Fruit fly (Drosophila melanogaster): ENCODE measurements around the gene CG5011.

Gene CG5011

dm6 chr2L:1183799-1184198, 16.7 kb upstream of the CG5011 start, which contains the start of the genes CG5126 and Tgt:
CG5126 (minus strand) TSS chr2L:1184020.
Tgt (plus strand) TSS chr2L:1184065.
- TF ChIP-seq brk (GFP tag; optimal IDR thresholded peaks at IDR 0.05) (no peak), Rel (GFP tag; optimal IDR thresholded peaks at IDR 0.05) (no peak), Rel (tag; optimal IDR thresholded peaks at IDR 0.05) (peak; percentile 81), br (GFP tag; optimal IDR thresholded peaks at IDR 0.05) (no peak)

- TF ChIP-seq fru (GFP tag; optimal IDR thresholded peaks at IDR 0.05) (peak; percentile 14), OdsH (GFP tag; optimal IDR thresholded peaks at IDR 0.05) (peak; percentile 75), Myc (optimal IDR thresholded peaks at IDR 0.05) (no peak), sage (GFP tag; optimal IDR thresholded peaks at IDR 0.05) (no peak), Sp1 (GFP tag; optimal IDR thresholded peaks at IDR 0.05) (peak; percentile 62), rgr (GFP tag; optimal IDR thresholded peaks at IDR 0.05) (peak; percentile 75), Rel (GFP tag; optimal IDR thresholded peaks at IDR 0.05) (no peak), Rel (tag; optimal IDR thresholded peaks at IDR 0.05) (peak; percentile 78), dl (GFP tag; optimal IDR thresholded peaks at IDR 0.05; ENCODE audit: insufficient read depth in 1 of 2, partially characterized antibody in 2 of 2) (peak in 1 of 2 experiments; percentile 94), pan (optimal IDR thresholded peaks at IDR 0.05) (no peak), HLH106 (tag; optimal IDR thresholded peaks at IDR 0.05) (peak; percentile 83), foxo (GFP tag; optimal IDR thresholded peaks at IDR 0.05) (peak in 1 of 2 experiments; percentile 79), Vsx2 (GFP tag; optimal IDR thresholded peaks at IDR 0.05; ENCODE audit: partially characterized antibody) (no peak), Hr83 (GFP tag; optimal IDR thresholded peaks at IDR 0.05; ENCODE audit: poor library complexity, severe bottlenecking) (peak; percentile 58), h (GFP tag; optimal IDR thresholded peaks at IDR 0.05) (peak; percentile 80), CG9705 (GFP tag; optimal IDR thresholded peaks at IDR 0.05) (peak; percentile 60), Dif (GFP tag; optimal IDR thresholded peaks at IDR 0.05; ENCODE audit: partially characterized antibody) (peak; percentile 95), CG32264 (GFP tag; optimal IDR thresholded peaks at IDR 0.05) (peak; percentile 38), sv (GFP tag; optimal IDR thresholded peaks at IDR 0.05) (peak; percentile 64), psq (GFP tag; optimal IDR thresholded peaks at IDR 0.05) (peak; percentile 79), ey (GFP tag; optimal IDR thresholded peaks at IDR 0.05) (peak; percentile 62)
Measured at dm6 chr2L:1185642-1186497, 14.6 kb upstream of the CG5011 start, which contains the start of gene CG5001. CG5001 (plus strand) TSS chr2L:1185757.

- TF ChIP-seq foxo (GFP tag; optimal IDR thresholded peaks at IDR 0.05) (no peak), jim (GFP tag; optimal IDR thresholded peaks at IDR 0.05) (no peak), HLH106 (tag; optimal IDR thresholded peaks at IDR 0.05) (no peak), Vsx2 (GFP tag; optimal IDR thresholded peaks at IDR 0.05; ENCODE audit: partially characterized antibody) (no peak), sv (GFP tag; optimal IDR thresholded peaks at IDR 0.05) (no peak), Hr78 (GFP tag; optimal IDR thresholded peaks at IDR 0.05) (no peak), CrebA (GFP tag; optimal IDR thresholded peaks at IDR 0.05; ENCODE audit: borderline replicate concordance) (no peak), sage (GFP tag; optimal IDR thresholded peaks at IDR 0.05) (no peak), Sp1 (GFP tag; optimal IDR thresholded peaks at IDR 0.05) (no peak), CG32264 (GFP tag; optimal IDR thresholded peaks at IDR 0.05) (no peak), Dif (GFP tag; optimal IDR thresholded peaks at IDR 0.05; ENCODE audit: partially characterized antibody) (no peak), usp (GFP tag; optimal IDR thresholded peaks at IDR 0.05) (no peak), N (GFP tag; optimal IDR thresholded peaks at IDR 0.05) (no peak), Jra (GFP tag; optimal IDR thresholded peaks at IDR 0.05) (no peak), brk (GFP tag; optimal IDR thresholded peaks at IDR 0.05) (no peak), Rel (GFP tag; optimal IDR thresholded peaks at IDR 0.05) (no peak), Rel (tag; optimal IDR thresholded peaks at IDR 0.05) (no peak)
Measured at dm6 chr2L:1199166-1199565, 1.3 kb upstream of the CG5011 start, which contains the start of the genes CG5139 and CG43348. CG5139 (minus strand) TSS chr2L:1199266. CG43348 (plus strand) TSS chr2L:1199412.

dm6 chr2L:1201396-1201837, 946 bp downstream of the CG5011 start:
- TF ChIP-seq CG9705 (GFP tag; optimal IDR thresholded peaks at IDR 0.05) (no peak), OdsH (GFP tag; optimal IDR thresholded peaks at IDR 0.05) (no peak), Vsx2 (GFP tag; optimal IDR thresholded peaks at IDR 0.05; ENCODE audit: partially characterized antibody) (no peak), fru (GFP tag; optimal IDR thresholded peaks at IDR 0.05) (peak; percentile 27), Hr83 (GFP tag; optimal IDR thresholded peaks at IDR 0.05; ENCODE audit: poor library complexity, severe bottlenecking) (no peak), Abd-B (GFP tag; optimal IDR thresholded peaks at IDR 0.05) (no peak), woc (GFP tag; optimal IDR thresholded peaks at IDR 0.05) (no peak), Rel (GFP tag; optimal IDR thresholded peaks at IDR 0.05) (no peak), Rel (tag; optimal IDR thresholded peaks at IDR 0.05) (peak; percentile 89), dl (GFP tag; optimal IDR thresholded peaks at IDR 0.05; ENCODE audit: insufficient read depth in 1 of 2, partially characterized antibody in 2 of 2) (no peak), Dif (GFP tag; optimal IDR thresholded peaks at IDR 0.05; ENCODE audit: partially characterized antibody) (no peak)
